Worm (Caenorhabditis elegans) whole organism, L4/young adult: ENCODE measurements around the gene F40F9.3.

Experiments used
- W03F9.2 ChIP-seq: fragments of 150-350 bp; optimal IDR thresholded peaks from 2 replicates; lab custom pipeline; 2014; ENCODE audit warnings: missing biosample characterization, missing genetic modification characterization
- dao-5 ChIP-seq: sonication (generic microtip); optimal IDR thresholded peaks from 2 replicates; lab custom pipeline; 2016; ENCODE audit warnings: missing genotype, missing genetic modification characterization, moderate library complexity, missing compliant biosample characterization
- him-1 ChIP-seq: sonication (generic microtip); optimal IDR thresholded peaks from 2 replicates; lab custom pipeline; 2016; ENCODE audit warnings: missing genotype, missing genetic modification reagents, missing genetic modification characterization, missing compliant biosample characterization

The F40F9.3 gene

ce11 chrV:9699216-9699615 lies 15.8 kb upstream of the F40F9.3 start:
- TF ChIP-seq W03F9.2 (no peak), dao-5 (tag; lab: Kevin White, UChicago) (no peak), him-1 (no peak)

ce11 chrV:9701861-9702260 lies 13.1 kb upstream of the F40F9.3 start:
- no peak for TF ChIP-seq W03F9.2

- TF ChIP-seq W03F9.2 (no peak), him-1 (no peak), dao-5 (tag; lab: Kevin White, UChicago) (no peak)
Observed at ce11 chrV:9702755-9703154, 12.3 kb upstream of the F40F9.3 start, which contains the start of gene xbx-6. Gene xbx-6, plus strand, starts transcription at chrV:9703055.

ce11 chrV:9703549-9703948 lies 11.5 kb upstream of the F40F9.3 start:
- TF ChIP-seq W03F9.2, result no peak
- TF ChIP-seq him-1, result no peak
- TF ChIP-seq dao-5 (tag; lab: Kevin White, UChicago), result no peak

- TF ChIP-seq W03F9.2 (no peak), him-1 (no peak), dao-5 (tag; lab: Kevin White, UChicago) (no peak)
Observed at ce11 chrV:9704399-9704798, 10.6 kb upstream of the F40F9.3 start.

ce11 chrV:9706592-9706991 lies 8.4 kb upstream of the F40F9.3 start:
- TF ChIP-seq W03F9.2 (no peak), him-1 (no peak), dao-5 (tag; lab: Kevin White, UChicago) (no peak)

- TF ChIP-seq W03F9.2 (no peak), dao-5 (tag; lab: Kevin White, UChicago) (no peak), him-1 (no peak)
Observed at ce11 chrV:9709747-9710146, 5.3 kb upstream of the F40F9.3 start, which contains the start of gene tag-120. Gene tag-120, minus strand, starts transcription at chrV:9709814.

- TF ChIP-seq dao-5 (tag; lab: Kevin White, UChicago) (no peak), W03F9.2 (no peak), him-1 (no peak)
Observed at ce11 chrV:9711174-9711573, 3.8 kb upstream of the F40F9.3 start.

ce11 chrV:9712418-9713173 lies 2.4 kb upstream of the F40F9.3 start:
- no peak for TF ChIP-seq W03F9.2
- TF ChIP-seq him-1, result no peak
- no peak for TF ChIP-seq dao-5 (tag; lab: Kevin White, UChicago)

ce11 chrV:9713532-9713931 lies 1.5 kb upstream of the F40F9.3 start, which contains the start of gene F40F9.10:
Gene F40F9.10, minus strand, starts transcription at chrV:9713632.
- TF ChIP-seq him-1 (no peak), dao-5 (tag; lab: Kevin White, UChicago) (no peak), W03F9.2 (no peak)

ce11 chrV:9716397-9716796 lies 1.4 kb downstream of the F40F9.3 start, which contains the start of gene str-188:
Gene str-188, plus strand, starts transcription at chrV:9716697.
- TF ChIP-seq W03F9.2, result no peak
- no peak for TF ChIP-seq dao-5 (tag; lab: Kevin White, UChicago)
- TF ChIP-seq him-1, result no peak

ce11 chrV:9724021-9724671 lies 9.1 kb downstream of the F40F9.3 start, which contains the start of gene slcr-46.3:
Gene slcr-46.3, minus strand, starts transcription at chrV:9724106.
- no peak for TF ChIP-seq him-1
- no peak for TF ChIP-seq W03F9.2
- no peak for TF ChIP-seq dao-5 (tag; lab: Kevin White, UChicago)

ce11 chrV:9725719-9726118 lies 10.7 kb downstream of the F40F9.3 start:
- TF ChIP-seq dao-5 (tag; lab: Kevin White, UChicago) (no peak), W03F9.2 (no peak), him-1 (no peak)

- no peak for TF ChIP-seq dao-5 (tag; lab: Kevin White, UChicago)
- TF ChIP-seq W03F9.2, result peak; percentile 28
Observed at ce11 chrV:9729462-9730162, 14.6 kb downstream of the F40F9.3 start, which contains the start of the genes aagr-3 and drap-1. Gene aagr-3, minus strand, starts transcription at chrV:9729512. Gene drap-1, plus strand, starts transcription at chrV:9730106.
